Worm (Caenorhabditis elegans): ENCODE data around the gene daf-1.

daf-1 gene

ce11 chrIV:132095-132494 is at the start of gene daf-1:
Gene daf-1 (plus strand): TSS chrIV:132416.
- TF ChIP-seq unc-42 (tag; optimal IDR thresholded peaks at IDR 0.05) = peak; percentile 5
- peak; percentile 3 for TF ChIP-seq madf-2 (tag; optimal IDR thresholded peaks at IDR 0.05)
- TF ChIP-seq fax-1 (tag; optimal IDR thresholded peaks at IDR 0.05) = no peak
- TF ChIP-seq hlh-13 (GFP tag; optimal IDR thresholded peaks at IDR 0.05) = no peak
- peak; percentile 6 for TF ChIP-seq tbx-2 (tag; optimal IDR thresholded peaks at IDR 0.05)

- TF ChIP-seq ceh-45 (GFP tag; IDR thresholded peaks at IDR 0.05) (no peak), odd-2 (tag; optimal IDR thresholded peaks at IDR 0.05) (no peak), che-1 (tag; optimal IDR thresholded peaks at IDR 0.05) (no peak), nfya-1 (tag; optimal IDR thresholded peaks at IDR 0.05) (no peak), unc-42 (tag; optimal IDR thresholded peaks at IDR 0.05) (no peak), ceh-9 (tag; optimal IDR thresholded peaks at IDR 0.05) (no peak), ceh-34 (tag; optimal IDR thresholded peaks at IDR 0.05) (no peak), lim-6 (tag; optimal IDR thresholded peaks at IDR 0.05) (no peak), ceh-2 (tag; optimal IDR thresholded peaks at IDR 0.05) (no peak), sdc-2 (tag; optimal IDR thresholded peaks at IDR 0.05) (no peak), ets-4 (tag; optimal IDR thresholded peaks at IDR 0.05) (no peak)
Measured at ce11 chrIV:86744-87143, 45.5 kb upstream of the daf-1 start.

ce11 chrIV:89991-90390 is 42.2 kb upstream of the daf-1 start, which contains the start of gene scl-23:
Gene scl-23 (minus strand): TSS chrIV:90091.
- TF ChIP-seq sox-4 (tag; optimal IDR thresholded peaks at IDR 0.05) (no peak), hlh-13 (GFP tag; optimal IDR thresholded peaks at IDR 0.05) (no peak), ref-2 (tag; optimal IDR thresholded peaks at IDR 0.05) (no peak), ceh-34 (tag; optimal IDR thresholded peaks at IDR 0.05) (no peak), elt-2 (tag; optimal IDR thresholded peaks at IDR 0.05) (peak; percentile 57)

ce11 chrIV:91680-92079 is 40.5 kb upstream of the daf-1 start, which contains the start of gene tpa-1:
Gene tpa-1 (plus strand): TSS chrIV:91980.
- TF ChIP-seq mec-3 (tag; optimal IDR thresholded peaks at IDR 0.05; ENCODE audit: borderline replicate concordance) (no peak), K09A11.1 (tag; optimal IDR thresholded peaks at IDR 0.05; ENCODE audit: insufficient read depth) (no peak), dmd-4 (tag; optimal IDR thresholded peaks at IDR 0.05; ENCODE audit: borderline replicate concordance) (no peak), hlh-8 (tag; optimal IDR thresholded peaks at IDR 0.05) (no peak), ahr-1 (tag; optimal IDR thresholded peaks at IDR 0.05) (no peak), ceh-48 (tag; optimal IDR thresholded peaks at IDR 0.05) (no peak), nfya-1 (tag; optimal IDR thresholded peaks at IDR 0.05) (no peak), fax-1 (tag; optimal IDR thresholded peaks at IDR 0.05) (no peak), gmeb-2 (tag; optimal IDR thresholded peaks at IDR 0.05) (no peak), fkh-10 (GFP tag; optimal IDR thresholded peaks at IDR 0.05) (no peak), fkh-6 (tag; optimal IDR thresholded peaks at IDR 0.05) (no peak), hlh-13 (GFP tag; optimal IDR thresholded peaks at IDR 0.05) (no peak), unc-3 (GFP tag; conservative IDR thresholded peaks at IDR 0.05) (no peak), unc-3 (tag; optimal IDR thresholded peaks at IDR 0.05) (no peak), K02D7.2 (tag; optimal IDR thresholded peaks at IDR 0.05) (no peak), unc-55 (GFP tag; optimal IDR thresholded peaks at IDR 0.05) (no peak)

ce11 chrIV:97681-98080 is 34.5 kb upstream of the daf-1 start:
- TF ChIP-seq C08G9.2 (tag; optimal IDR thresholded peaks at IDR 0.05) (no peak), ceh-18 (tag; optimal IDR thresholded peaks at IDR 0.05) (no peak), unc-42 (tag; optimal IDR thresholded peaks at IDR 0.05) (peak; percentile 74)

- TF ChIP-seq syd-9 (tag; optimal IDR thresholded peaks at IDR 0.05) (no peak), Y22D7AL.16 (tag; optimal IDR thresholded peaks at IDR 0.05) (no peak), nfya-1 (tag; optimal IDR thresholded peaks at IDR 0.05) (no peak), ceh-22 (tag; optimal IDR thresholded peaks at IDR 0.05) (no peak), madf-2 (tag; optimal IDR thresholded peaks at IDR 0.05) (no peak), fax-1 (tag; optimal IDR thresholded peaks at IDR 0.05) (no peak), ttx-3 (tag; optimal IDR thresholded peaks at IDR 0.05) (no peak)
Measured at ce11 chrIV:102848-103247, 29.4 kb upstream of the daf-1 start.
